Fruit fly (Drosophila melanogaster) whole organism, embryonic: ENCODE data around the gene CG2006.

ENCODE experiments used
- Adf1 ChIP-seq: fragments of 200-800 bp; sonication (Bioruptor generic); IDR thresholded peaks from 2 replicates; pipeline ENCODE4 v1.3.6; 2022; ENCODE audit warnings: missing biosample characterization, missing genetic modification characterization
- Aef1 ChIP-seq: fragments of 200-800 bp; sonication (Bioruptor generic); IDR thresholded peaks from 3 replicates; pipeline ENCODE4 v1.3.6; 2022; ENCODE audit warnings: missing biosample characterization, missing genetic modification characterization
- B-H2 ChIP-seq: fragments of 200-800 bp; sonication (Bioruptor generic); optimal IDR thresholded peaks from 2 replicates; lab custom pipeline; 2018; ENCODE audit warnings: missing biosample characterization, mild to moderate bottlenecking, missing genetic modification characterization
- CG11560 ChIP-seq: fragments of 200-800 bp; sonication (Bioruptor generic); IDR thresholded peaks from 3 replicates; pipeline ENCODE4 v1.3.6; 2022; ENCODE audit warnings: missing biosample characterization, missing genetic modification characterization
- CG13775 ChIP-seq: fragments of 200-800 bp; sonication (Bioruptor generic); optimal IDR thresholded peaks from 3 replicates; lab custom pipeline; 2017; ENCODE audit warnings: missing biosample characterization, mild to moderate bottlenecking, missing genetic modification characterization
- CG14965 ChIP-seq: fragments of 200-800 bp; sonication (Bioruptor generic); optimal IDR thresholded peaks from 2 replicates; lab custom pipeline; 2016; ENCODE audit warnings: missing biosample characterization, missing genetic modification characterization, borderline replicate concordance
- CG15514 ChIP-seq: fragments of 200-800 bp; sonication (Bioruptor generic); optimal IDR thresholded peaks from 3 replicates; lab custom pipeline; 2017; ENCODE audit warnings: missing biosample characterization, missing genetic modification characterization, mild to moderate bottlenecking, moderate library complexity, missing genetic modification reagents
- CG15601 ChIP-seq: fragments of 200-800 bp; sonication (Bioruptor generic); optimal IDR thresholded peaks from 3 replicates; lab custom pipeline; 2019; ENCODE audit warnings: missing biosample characterization, mild to moderate bottlenecking, missing genetic modification characterization, moderate library complexity
- CG18011 ChIP-seq: fragments of 200-800 bp; sonication (Bioruptor generic); optimal IDR thresholded peaks from 2 replicates; lab custom pipeline; 2017; ENCODE audit warnings: missing biosample characterization, missing genetic modification characterization, mild to moderate bottlenecking, moderate library complexity, missing genotype
- CG30431 ChIP-seq: fragments of 200-800 bp; sonication (Bioruptor generic); optimal IDR thresholded peaks from 2 replicates; lab custom pipeline; 2017; ENCODE audit warnings: missing biosample characterization, missing genetic modification characterization
- CG3407 ChIP-seq: fragments of 200-800 bp; sonication (Bioruptor generic); optimal IDR thresholded peaks from 2 replicates; lab custom pipeline; 2018; ENCODE audit warnings: missing biosample characterization, mild to moderate bottlenecking, missing genetic modification characterization
- CG4820 ChIP-seq: fragments of 200-800 bp; sonication (Bioruptor generic); optimal IDR thresholded peaks from 3 replicates; lab custom pipeline; 2016; ENCODE audit warnings: missing biosample characterization, missing genetic modification characterization
- CG5180 ChIP-seq: fragments of 200-800 bp; sonication (Bioruptor generic); optimal IDR thresholded peaks from 3 replicates; lab custom pipeline; 2017; ENCODE audit warnings: missing biosample characterization, missing genetic modification characterization, mild to moderate bottlenecking, moderate library complexity, missing genetic modification reagents
- CG6175 ChIP-seq: fragments of 200-800 bp; sonication (Bioruptor generic); IDR thresholded peaks from 3 replicates; pipeline ENCODE4 v1.3.6; 2022; ENCODE audit warnings: missing biosample characterization, missing genetic modification characterization
- CG6272 ChIP-seq: fragments of 200-800 bp; sonication (Bioruptor generic); IDR thresholded peaks from 2 replicates; pipeline ENCODE4 v1.3.6; 2022; ENCODE audit warnings: missing biosample characterization, missing genetic modification characterization
- CG9609 ChIP-seq: fragments of 200-800 bp; sonication (Bioruptor generic); optimal IDR thresholded peaks from 3 replicates; lab custom pipeline; 2016; ENCODE audit warnings: missing biosample characterization, missing genetic modification characterization
- CG9727 ChIP-seq: fragments of 200-800 bp; sonication (Bioruptor generic); optimal IDR thresholded peaks from 3 replicates; lab custom pipeline; 2017; ENCODE audit warnings: missing biosample characterization, mild to moderate bottlenecking, missing genetic modification characterization
- CG9932 ChIP-seq: fragments of 200-800 bp; sonication (Bioruptor generic); IDR thresholded peaks from 2 replicates; pipeline ENCODE4 v1.3.6; 2022; ENCODE audit warnings: missing biosample characterization, missing genetic modification characterization
- D19A ChIP-seq: fragments of 200-800 bp; optimal IDR thresholded peaks from 3 replicates; lab custom pipeline; 2019; ENCODE audit warnings: missing biosample characterization, mild to moderate bottlenecking, missing genetic modification characterization, moderate library complexity
- Dip3 ChIP-seq: fragments of 200-800 bp; sonication (Bioruptor generic); optimal IDR thresholded peaks from 3 replicates; lab custom pipeline; 2016; ENCODE audit warnings: missing biosample characterization, missing genetic modification characterization
- Doc3 ChIP-seq: fragments of 200-800 bp; sonication (Bioruptor generic); IDR thresholded peaks from 3 replicates; pipeline ENCODE4 v1.3.6; 2022; ENCODE audit warnings: missing biosample characterization, missing genetic modification characterization; ENCODE audit not compliant: partially characterized antibody
- Drgx ChIP-seq: fragments of 200-800 bp; sonication (Bioruptor generic); IDR thresholded peaks from 2 replicates; pipeline ENCODE4 v1.3.6; 2022; ENCODE audit warnings: missing biosample characterization, missing genetic modification characterization
- Elba2 ChIP-seq: fragments of 200-800 bp; sonication (Bioruptor generic); optimal IDR thresholded peaks from 3 replicates; lab custom pipeline; 2016; ENCODE audit warnings: missing biosample characterization, missing genetic modification characterization
- HmgZ ChIP-seq: fragments of 200-800 bp; sonication (Bioruptor generic); optimal IDR thresholded peaks from 2 replicates; lab custom pipeline; 2018; ENCODE audit warnings: missing biosample characterization, mild to moderate bottlenecking, missing genetic modification characterization
- Jarid2 ChIP-seq: fragments of 200-800 bp; sonication (Bioruptor generic); optimal IDR thresholded peaks from 3 replicates; lab custom pipeline; 2017; ENCODE audit warnings: mild to moderate bottlenecking, missing biosample characterization, missing genetic modification reagents, missing genetic modification characterization
- Kr ChIP-seq: fragments of 200-800 bp; sonication (Bioruptor generic); optimal IDR thresholded peaks from 2 replicates; lab custom pipeline; 2017; ENCODE audit warnings: missing biosample characterization, mild to moderate bottlenecking, missing genetic modification characterization
- Meics ChIP-seq: fragments of 200-800 bp; sonication (Bioruptor generic); optimal IDR thresholded peaks from 2 replicates; lab custom pipeline; 2017; ENCODE audit warnings: missing biosample characterization, mild to moderate bottlenecking, missing genetic modification characterization
- Mrtf ChIP-seq: fragments of 200-800 bp; sonication (Bioruptor generic); IDR thresholded peaks from 3 replicates; pipeline ENCODE4 v1.3.6; 2022; ENCODE audit warnings: missing biosample characterization, missing genetic modification characterization
- Myb ChIP-seq: fragments of 200-800 bp; sonication (Bioruptor generic); optimal IDR thresholded peaks from 2 replicates; lab custom pipeline; 2016; ENCODE audit warnings: missing biosample characterization, missing genetic modification characterization
- Oaz ChIP-seq: fragments of 200-800 bp; sonication (Bioruptor generic); IDR thresholded peaks from 2 replicates; pipeline ENCODE4 v1.3.6; 2022; ENCODE audit warnings: missing biosample characterization, missing genetic modification characterization
- Opbp ChIP-seq: fragments of 200-800 bp; sonication (Bioruptor generic); IDR thresholded peaks from 3 replicates; pipeline ENCODE4 v1.3.6; 2022; ENCODE audit warnings: missing biosample characterization, missing genetic modification characterization; ENCODE audit not compliant: partially characterized antibody
- Scr ChIP-seq: fragments of 200-800 bp; sonication (Bioruptor generic); IDR thresholded peaks from 2 replicates; pipeline ENCODE4 v1.3.6; 2022; ENCODE audit warnings: missing biosample characterization, missing genetic modification characterization; ENCODE audit not compliant: partially characterized antibody
- Sox100B ChIP-seq: fragments of 200-800 bp; sonication (Bioruptor generic); optimal IDR thresholded peaks from 3 replicates; lab custom pipeline; 2018; ENCODE audit warnings: missing biosample characterization, mild to moderate bottlenecking, missing genetic modification characterization
- corto ChIP-seq: fragments of 200-800 bp; sonication (Bioruptor generic); optimal IDR thresholded peaks from 2 replicates; lab custom pipeline; 2016; ENCODE audit warnings: missing biosample characterization, mild to moderate bottlenecking, missing genetic modification characterization, moderate library complexity
- danr ChIP-seq: fragments of 200-800 bp; sonication (Bioruptor generic); IDR thresholded peaks from 2 replicates; pipeline ENCODE4 v1.3.6; 2022; ENCODE audit warnings: missing biosample characterization, missing genetic modification characterization
- dmrt11E ChIP-seq: fragments of 200-800 bp; sonication (Bioruptor generic); optimal IDR thresholded peaks from 3 replicates; lab custom pipeline; 2018; ENCODE audit warnings: missing biosample characterization, mild to moderate bottlenecking, missing genetic modification characterization, moderate library complexity
- ems ChIP-seq: fragments of 200-800 bp; sonication (Bioruptor generic); optimal IDR thresholded peaks from 3 replicates; lab custom pipeline; 2016; ENCODE audit warnings: missing biosample characterization, missing genetic modification characterization
- grn ChIP-seq: fragments of 200-800 bp; sonication (Bioruptor generic); optimal IDR thresholded peaks from 3 replicates; lab custom pipeline; 2017; ENCODE audit warnings: missing biosample characterization, missing genetic modification characterization
- gro ChIP-seq: fragments of 200-800 bp; sonication (Bioruptor generic); optimal IDR thresholded peaks from 2 replicates; lab custom pipeline; 2016; ENCODE audit warnings: missing biosample characterization, missing genetic modification characterization
- gsb ChIP-seq: fragments of 200-800 bp; sonication (Bioruptor generic); IDR thresholded peaks from 2 replicates; pipeline ENCODE4 v1.3.6; 2022; ENCODE audit warnings: missing biosample characterization, missing genetic modification characterization
- ken ChIP-seq: fragments of 200-800 bp; sonication (Bioruptor generic); IDR thresholded peaks from 3 replicates; pipeline ENCODE4 v1.3.6; 2022; ENCODE audit warnings: missing biosample characterization, missing genetic modification characterization
- maf-S ChIP-seq: fragments of 200-800 bp; sonication (Bioruptor generic); optimal IDR thresholded peaks from 2 replicates; lab custom pipeline; 2016; ENCODE audit warnings: missing biosample characterization, missing genetic modification characterization
- pb ChIP-seq: fragments of 200-800 bp; sonication (Bioruptor generic); optimal IDR thresholded peaks from 3 replicates; lab custom pipeline; 2016; ENCODE audit warnings: missing biosample characterization, missing genetic modification characterization
- schlank ChIP-seq: fragments of 200-800 bp; sonication (Bioruptor generic); optimal IDR thresholded peaks from 2 replicates; lab custom pipeline; 2018; ENCODE audit warnings: missing biosample characterization, mild to moderate bottlenecking, missing genetic modification characterization
- scrt ChIP-seq: fragments of 200-800 bp; sonication (Bioruptor generic); optimal IDR thresholded peaks from 2 replicates; lab custom pipeline; 2018; ENCODE audit warnings: missing biosample characterization, mild to moderate bottlenecking, missing genetic modification characterization, moderate library complexity
- sens ChIP-seq: fragments of 200-800 bp; sonication (Bioruptor generic); peaks from one replicate; lab custom pipeline; 2016; ENCODE audit warnings: missing biosample characterization, missing genetic modification characterization
- sna ChIP-seq: fragments of 200-800 bp; sonication (Bioruptor generic); IDR thresholded peaks from 2 replicates; pipeline ENCODE4 v1.3.6; 2022; ENCODE audit warnings: missing biosample characterization, missing genetic modification characterization; ENCODE audit not compliant: partially characterized antibody
- ttk ChIP-seq: fragments of 200-800 bp; sonication (Bioruptor generic); IDR thresholded peaks from 2 replicates; pipeline ENCODE4 v2.1.2; 2022; ENCODE audit warnings: missing biosample characterization, missing genetic modification characterization
- zen ChIP-seq: fragments of 200-800 bp; sonication (Bioruptor generic); optimal IDR thresholded peaks from 3 replicates; lab custom pipeline; 2018; ENCODE audit warnings: missing biosample characterization, mild to moderate bottlenecking, missing genetic modification characterization, moderate library complexity
- zfh1 ChIP-seq: fragments of 200-800 bp; sonication (Bioruptor generic); IDR thresholded peaks from 3 replicates; pipeline ENCODE4 v1.3.6; 2022; ENCODE audit warnings: missing biosample characterization, missing genetic modification characterization

CG2006 gene

DNA sequence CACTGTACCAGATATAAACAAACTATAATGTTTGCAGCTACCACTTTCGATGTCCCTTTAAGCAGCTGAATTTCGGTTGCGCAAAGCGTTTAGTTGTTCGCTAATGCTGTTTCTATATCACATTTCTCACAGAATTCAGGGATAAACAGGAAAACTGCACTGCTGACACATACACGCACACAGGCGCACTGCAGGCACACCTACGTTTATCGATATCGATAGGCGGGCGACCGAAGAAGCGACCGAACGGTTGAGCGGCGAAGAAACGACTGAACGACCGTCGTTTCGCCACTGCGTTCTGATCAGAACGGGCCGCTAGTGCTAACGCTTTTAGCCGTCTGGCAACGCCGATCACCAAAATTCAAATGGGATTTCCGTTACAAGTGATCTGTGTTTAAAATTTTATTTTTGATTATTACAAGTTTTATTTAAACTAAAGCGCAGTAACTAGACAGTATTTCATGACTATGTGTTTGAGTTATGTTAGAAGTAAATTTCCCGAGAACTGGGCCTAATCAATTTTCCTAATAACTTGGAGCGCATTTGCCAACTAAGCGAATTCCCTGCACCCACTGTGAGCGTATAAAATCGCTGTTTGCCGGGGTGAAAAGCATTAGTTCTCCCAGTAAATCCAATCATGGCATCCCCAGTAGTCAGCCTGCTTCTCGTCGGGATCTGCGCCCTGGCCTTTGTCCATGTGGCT is 4.1 kb downstream of the CG2006 start, which contains the start of the genes CG2310 and Diedel (continued):
- TF ChIP-seq ttk (no peak), ken (GFP tag; lab: Robert Waterston, UW) (peak; percentile 33; the same call in 1 of the 3 replicates), sna (peak; percentile 31; the same call in 1 of the 2 replicates), Elba2 (peak; percentile 14), CG14965 (GFP tag; lab: Kevin White, UChicago) (no peak), pb (GFP tag; lab: Kevin White, UChicago) (no peak), CG15601 (tag; lab: Kevin White, UChicago) (peak; percentile 26), Mrtf (GFP tag; lab: Robert Waterston, UW) (no peak), zfh1 (GFP tag; lab: Robert Waterston, UW) (no peak), danr (GFP tag; lab: Robert Waterston, UW) (no peak), zen (tag; lab: Kevin White, UChicago) (peak; percentile 49), Sox100B (GFP tag; lab: Kevin White, UChicago) (no peak), CG5180 (GFP tag; lab: Kevin White, UChicago) (no peak), gsb (no peak), CG4820 (GFP tag; lab: Kevin White, UChicago) (no peak), Drgx (GFP tag; lab: Robert Waterston, UW) (no peak), CG13775 (GFP tag; lab: Kevin White, UChicago) (peak; percentile 2), dmrt11E (tag; lab: Kevin White, UChicago) (peak; percentile 18), Kr (GFP tag; lab: Kevin White, UChicago) (no peak), CG15514 (GFP tag; lab: Kevin White, UChicago) (peak; percentile 57), Doc3 (no peak), Oaz (GFP tag; lab: Robert Waterston, UW) (no peak), CG9932 (GFP tag; lab: Robert Waterston, UW) (peak; percentile 39), scrt (GFP tag; lab: Kevin White, UChicago) (no peak), schlank (tag; lab: Kevin White, UChicago) (no peak), CG11560 (tag; lab: Robert Waterston, UW) (no peak), Adf1 (GFP tag; lab: Robert Waterston, UW) (peak; percentile 71; the same call in 1 of the 2 replicates), Meics (no peak), Scr (GFP tag; lab: Robert Waterston, UW) (peak; percentile 50; the same call in 1 of the 2 replicates), ems (no peak), gro (GFP tag; lab: Kevin White, UChicago) (peak; percentile 24), corto (GFP tag; lab: Kevin White, UChicago) (no peak), Dip3 (GFP tag; lab: Kevin White, UChicago) (no peak), CG6272 (GFP tag; lab: Robert Waterston, UW) (0 out of 2 replicates have a peak, but pooled peaks have one; percentile 25), CG9727 (no peak), Opbp (peak; percentile 77), CG30431 (GFP tag; lab: Kevin White, UChicago) (no peak), B-H2 (no peak), maf-S (GFP tag; lab: Kevin White, UChicago) (no peak), D19A (no peak), CG6175 (GFP tag; lab: Robert Waterston, UW) (no peak), HmgZ (tag; lab: Kevin White, UChicago) (peak; percentile 45), grn (GFP tag; lab: Kevin White, UChicago) (no peak), CG18011 (GFP tag; lab: Kevin White, UChicago) (no peak), Myb (GFP tag; lab: Kevin White, UChicago) (peak; percentile 98), CG3407 (GFP tag; lab: Kevin White, UChicago) (peak; percentile 7), Jarid2 (GFP tag; lab: Kevin White, UChicago) (peak; percentile 81), CG9609 (GFP tag; lab: Kevin White, UChicago) (no peak), sens (peak; percentile 43), Aef1 (GFP tag; lab: Robert Waterston, UW) (no peak)
